Worm (Caenorhabditis elegans): ENCODE data around the gene lips-11.

lips-11 gene

ce11 chrII:1131821-1132220 is 21.0 kb upstream of the lips-11 start:
- TF ChIP-seq set-16 (GFP tag; IDR thresholded peaks at IDR 0.05), result peak; percentile 75
- no peak for TF ChIP-seq dve-1 (tag; optimal IDR thresholded peaks at IDR 0.05; ENCODE audit: insufficient read depth)

- TF ChIP-seq hlh-11 (tag; optimal IDR thresholded peaks at IDR 0.05) (no peak), jun-1 (tag; optimal IDR thresholded peaks at IDR 0.05) (no peak), fkh-10 (GFP tag; optimal IDR thresholded peaks at IDR 0.05) (no peak), attf-4 (tag; optimal IDR thresholded peaks at IDR 0.05) (no peak), vab-7 (GFP tag; IDR thresholded peaks at IDR 0.05) (no peak), lin-38 (GFP tag; IDR thresholded peaks at IDR 0.05) (peak; percentile 88), unc-130 (GFP tag; optimal IDR thresholded peaks at IDR 0.05) (no peak)
Measured at ce11 chrII:1131367-1131766, 20.6 kb upstream of the lips-11 start.

- TF ChIP-seq lin-38 (GFP tag; IDR thresholded peaks at IDR 0.05) (peak; percentile 90), zip-2 (tag; optimal IDR thresholded peaks at IDR 0.05) (no peak), sdz-12 (GFP tag; optimal IDR thresholded peaks at IDR 0.05) (no peak), duxl-1 (tag; optimal IDR thresholded peaks at IDR 0.05; ENCODE audit: poor library complexity) (no peak), set-16 (GFP tag; IDR thresholded peaks at IDR 0.05) (no peak), spr-3 (GFP tag; optimal IDR thresholded peaks at IDR 0.05) (no peak), hif-1 (tag; optimal IDR thresholded peaks at IDR 0.05) (no peak)
Measured at ce11 chrII:1130241-1130640, 19.4 kb upstream of the lips-11 start.

DNA sequence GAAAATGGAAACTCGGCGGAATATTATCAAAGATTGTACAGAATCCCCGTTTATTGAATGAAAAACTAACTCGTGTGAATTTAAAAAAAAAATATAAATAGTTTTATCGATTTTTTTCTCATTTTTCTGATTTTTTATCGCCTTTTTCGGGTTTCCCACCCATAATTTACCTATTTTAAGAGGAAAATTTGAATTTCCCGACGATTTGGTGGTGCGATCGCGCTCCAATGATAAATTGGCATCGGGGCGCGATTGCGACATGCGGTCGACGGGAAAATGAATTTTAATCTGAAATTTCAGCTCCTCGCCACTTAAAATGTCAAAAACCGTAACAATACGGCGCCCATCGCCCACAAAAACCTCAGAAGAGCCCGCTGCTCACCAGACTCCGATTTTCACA is 16.9 kb upstream of the lips-11 start, which contains the start of gene taf-6.1:
TSS of gene taf-6.1 (plus strand) at position 301 of the 400 bp plus-strand sequence.
- TF ChIP-seq aly-2 (tag; optimal IDR thresholded peaks at IDR 0.05) (no peak), hlh-11 (tag; optimal IDR thresholded peaks at IDR 0.05) (no peak), snpc-1.2 (GFP tag; IDR thresholded peaks at IDR 0.05) (no peak), ztf-11 (tag; optimal IDR thresholded peaks at IDR 0.05) (no peak), lin-38 (GFP tag; IDR thresholded peaks at IDR 0.05) (peak; percentile 36), hif-1 (tag; optimal IDR thresholded peaks at IDR 0.05) (no peak), unc-62 (GFP tag; optimal IDR thresholded peaks at IDR 0.05 in 1 of 2) (peak in 1 of 2 experiments; percentile 18), unc-62 (tag; optimal IDR thresholded peaks at IDR 0.05) (no peak), nhr-76 (tag; optimal IDR thresholded peaks at IDR 0.05) (no peak), ceh-28 (tag; optimal IDR thresholded peaks at IDR 0.05) (no peak), F44E2.7 (GFP tag; IDR thresholded peaks at IDR 0.05) (no peak), saeg-2 (GFP tag; IDR thresholded peaks at IDR 0.05) (no peak), rbr-2 (tag; optimal IDR thresholded peaks at IDR 0.05) (no peak), mes-2 (tag; optimal IDR thresholded peaks at IDR 0.05; ENCODE audit: poor library complexity, severe bottlenecking) (no peak), lir-3 (tag; optimal IDR thresholded peaks at IDR 0.05) (no peak), unc-39 (tag; optimal IDR thresholded peaks at IDR 0.05) (no peak)

DNA sequence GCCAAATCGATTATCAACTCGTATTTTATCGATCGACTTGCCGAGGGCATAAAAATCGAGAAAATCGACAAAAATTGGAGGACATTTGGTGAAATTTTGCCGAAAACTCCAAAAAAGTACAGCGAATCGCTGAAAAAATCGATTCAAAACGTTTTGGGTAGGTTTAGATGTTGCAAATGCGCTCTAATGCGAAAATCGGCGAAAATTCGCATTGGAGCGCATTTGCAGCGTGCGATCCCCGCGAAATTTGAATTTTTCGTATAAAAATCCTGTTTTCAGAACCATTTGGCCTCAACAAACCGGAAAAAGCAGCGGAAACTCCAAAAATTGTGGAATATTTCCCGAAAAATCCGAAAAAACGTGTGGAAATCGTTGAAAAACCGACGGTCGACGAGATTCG is 15.7 kb upstream of the lips-11 start:
- TF ChIP-seq mep-1 (tag; optimal IDR thresholded peaks at IDR 0.05) (no peak), unc-62 (GFP tag; optimal IDR thresholded peaks at IDR 0.05 in 1 of 2) (peak in 1 of 2 experiments; percentile 54), unc-62 (tag; optimal IDR thresholded peaks at IDR 0.05) (no peak), lin-38 (GFP tag; IDR thresholded peaks at IDR 0.05) (peak; percentile 80), mxl-3 (GFP tag; optimal IDR thresholded peaks at IDR 0.05) (no peak), lin-13 (GFP tag; optimal IDR thresholded peaks at IDR 0.05) (no peak), nhr-48 (tag; optimal IDR thresholded peaks at IDR 0.05) (no peak)

DNA sequence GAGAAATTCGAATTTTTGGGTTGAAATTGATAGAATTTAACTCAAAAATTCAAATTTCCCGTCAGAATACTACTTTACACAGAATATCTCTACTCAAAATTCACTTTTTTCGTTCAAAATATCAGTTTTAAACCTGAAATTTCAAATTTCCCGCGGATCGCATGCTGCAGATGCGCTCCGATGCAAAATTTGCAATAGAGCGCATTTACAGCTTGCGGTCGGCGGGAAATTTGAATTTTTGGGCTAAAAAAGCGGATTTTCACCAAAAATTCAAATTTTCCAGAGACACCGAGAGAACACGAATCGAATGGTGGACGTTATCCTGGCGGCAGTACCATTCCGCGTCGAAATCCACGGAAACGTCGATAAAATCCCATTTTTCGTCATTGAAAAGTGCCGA is 14.0 kb upstream of the lips-11 start:
- TF ChIP-seq pha-4 (GFP tag; IDR thresholded peaks at IDR 0.05) (no peak), pha-4 (tag; optimal IDR thresholded peaks at IDR 0.05) (no peak), lin-38 (GFP tag; IDR thresholded peaks at IDR 0.05) (peak; percentile 65)
